Fruit fly (Drosophila melanogaster): Measurements from ENCODE around the gene Spn28Dc.

dm6 chr2L:8030693-8031210 lies 23.7 kb upstream of the Spn28Dc start, which contains the start of gene Cka:
- TF ChIP-seq CG3919 (GFP tag; optimal IDR thresholded peaks at IDR 0.05) (no peak), CG6792 (GFP tag; optimal IDR thresholded peaks at IDR 0.05) (no peak), vri (GFP tag; optimal IDR thresholded peaks at IDR 0.05) (peak; percentile 35), Sox14 (GFP tag; optimal IDR thresholded peaks at IDR 0.05) (peak; percentile 76), Lpt (GFP tag; optimal IDR thresholded peaks at IDR 0.05) (no peak), Ets21C (GFP tag; optimal IDR thresholded peaks at IDR 0.05) (no peak), spab (GFP tag; optimal IDR thresholded peaks at IDR 0.05) (no peak), dsx (GFP tag; optimal IDR thresholded peaks at IDR 0.05; ENCODE audit: poor library complexity, severe bottlenecking) (peak; percentile 42)
